Worm (Caenorhabditis elegans) whole organism, mixed stage, embryonic: Measurements from ENCODE around the gene R11D1.1.

Experiments
- elt-3 ChIP-seq: fragments of 150-350 bp; optimal IDR thresholded peaks from 2 replicates; lab custom pipeline; 2014; ENCODE audit warnings: missing biosample characterization, missing genetic modification characterization
- mep-1 ChIP-seq: fragments of 150-350 bp; optimal IDR thresholded peaks from 2 replicates; lab custom pipeline; 2017; ENCODE audit warnings: missing biosample characterization, missing genetic modification reagents, missing genetic modification characterization, inconsistent platforms
- nhr-237 ChIP-seq: fragments of 150-350 bp; optimal IDR thresholded peaks from 2 replicates; lab custom pipeline; 2014; ENCODE audit warnings: missing biosample characterization, missing genetic modification characterization

DNA sequence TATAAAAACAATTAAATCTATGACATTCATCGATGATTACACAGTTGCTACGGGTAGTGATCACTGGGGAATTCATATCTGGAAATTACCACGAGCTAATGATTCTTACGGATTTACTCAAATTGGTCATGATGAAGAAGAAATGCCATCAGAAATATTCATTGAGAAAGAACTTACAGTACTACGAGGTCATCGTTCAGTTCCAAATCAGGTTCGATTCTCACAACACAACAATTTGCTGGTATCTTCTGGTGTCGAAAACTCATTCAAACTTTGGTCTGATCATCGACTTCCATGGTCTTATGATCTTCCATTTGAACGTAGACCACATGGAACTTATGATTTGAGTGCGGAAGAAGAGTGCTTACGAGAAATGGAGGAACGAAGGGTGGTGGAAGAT, 2.3 kb downstream of the R11D1.1 start:
- TF ChIP-seq nhr-237 (no peak), elt-3 (tag; lab: Kevin White, UChicago) (no peak), mep-1 (no peak)
